Worm (Caenorhabditis elegans) whole organism, young adult: Measurements from ENCODE around the gene C02H6.3.

Source experiments
- B0261.1 ChIP-seq: sonication (generic microtip); optimal IDR thresholded peaks from 2 replicates; lab custom pipeline; 2016; ENCODE audit warnings: mild to moderate bottlenecking, missing genetic modification characterization, moderate library complexity, missing compliant biosample characterization
- F52B5.7 ChIP-seq: sonication (generic microtip); optimal IDR thresholded peaks from 2 replicates; lab custom pipeline; 2016; ENCODE audit warnings: mild to moderate bottlenecking, missing genetic modification characterization, missing compliant biosample characterization
- ama-1 ChIP-seq, 3 experiments: fragments of 150-350 bp in 1 of 3; sonication (generic microtip) in 2 of 3; optimal IDR thresholded peaks; 2 replicates each; lab custom pipeline; 2014 to 2018; ENCODE audit warnings: missing biosample characterization in 2 of 3, missing genetic modification characterization in 2 of 3, missing genetic modification reagents in 2 of 3
- attf-5 ChIP-seq: fragments of 200-800 bp; sonication (Bioruptor generic); optimal IDR thresholded peaks from 2 replicates; lab custom pipeline; 2018; ENCODE audit warnings: mild to moderate bottlenecking, missing genetic modification characterization, missing compliant biosample characterization
- ceh-79 ChIP-seq: sonication (generic microtip); optimal IDR thresholded peaks from 2 replicates; lab custom pipeline; 2017; ENCODE audit warnings: mild to moderate bottlenecking, missing genetic modification characterization, missing compliant biosample characterization
- him-1 ChIP-seq: sonication (generic microtip); optimal IDR thresholded peaks from 2 replicates; lab custom pipeline; 2016; ENCODE audit warnings: missing genotype, missing genetic modification reagents, missing genetic modification characterization, missing compliant biosample characterization
- lag-1 ChIP-seq: fragments of 200-800 bp; sonication (Bioruptor generic); IDR thresholded peaks from 2 replicates; pipeline ENCODE4 v1.3.6; 2022; ENCODE audit warnings: missing genetic modification reagents, missing genetic modification characterization, missing compliant biosample characterization
- lir-1 ChIP-seq: fragments of 200-800 bp; sonication (Bioruptor generic); conservative IDR thresholded peaks from 2 replicates; pipeline ENCODE4 v1.3.6; 2022; ENCODE audit warnings: missing genetic modification reagents, missing genetic modification characterization, missing compliant biosample characterization
- mes-4 ChIP-seq: sonication (generic microtip); optimal IDR thresholded peaks from 2 replicates; lab custom pipeline; 2016; ENCODE audit warnings: missing genotype, missing genetic modification characterization, missing compliant biosample characterization
- pha-4 ChIP-seq: fragments of 150-350 bp; sonication (generic microtip); optimal IDR thresholded peaks from 2 replicates; lab custom pipeline; 2014; ENCODE audit warnings: missing biosample characterization, missing genetic modification reagents, missing genetic modification characterization
- repo-1 ChIP-seq: sonication (generic microtip); optimal IDR thresholded peaks from 2 replicates; lab custom pipeline; 2017; ENCODE audit warnings: mild to moderate bottlenecking, missing genetic modification characterization, missing compliant biosample characterization
- snpc-4 ChIP-seq, 5 experiments: fragments of 150-350 bp in 1 of 5; sonication (generic microtip) in 4 of 5; optimal IDR thresholded peaks; 2 replicates each; lab custom pipeline; 2014 to 2018; ENCODE audit warnings: missing genetic modification characterization in 5 of 5, missing biosample characterization in 3 of 5, antibody characterized with exemption in 2 of 5, mild to moderate bottlenecking in 2 of 5, missing compliant biosample characterization in 2 of 5, missing genotype in 2 of 5, moderate library complexity in 2 of 5, missing genetic modification reagents in 1 of 5
- unc-130 ChIP-seq: sonication (generic microtip); optimal IDR thresholded peaks from 2 replicates; lab custom pipeline; 2016; ENCODE audit warnings: missing genetic modification reagents, missing genetic modification characterization, missing compliant biosample characterization
- zfh-2 ChIP-seq: fragments of 200-800 bp; sonication (Bioruptor generic); conservative IDR thresholded peaks from 2 replicates; pipeline ENCODE4 v1.3.6; 2022; ENCODE audit warnings: missing genetic modification reagents, missing genetic modification characterization, missing compliant biosample characterization

ce11 chrV:7424336-7424735, 36.7 kb upstream of the C02H6.3 start, which contains the start of gene F18E3.10:
- no peak for TF ChIP-seq lir-1 (GFP tag; lab: Robert Waterston, UW)
- TF ChIP-seq ama-1 (optimal IDR thresholded peaks at IDR 0.05; lab: Kevin White, UChicago): no peak
- no peak for TF ChIP-seq ama-1 (GFP tag; optimal IDR thresholded peaks at IDR 0.05; lab: Kevin White, UChicago)
- TF ChIP-seq B0261.1: no peak
- no peak for TF ChIP-seq repo-1 (tag; lab: Kevin White, UChicago)
- no peak for TF ChIP-seq mes-4 (tag; lab: Kevin White, UChicago)
- no peak for TF ChIP-seq unc-130 (GFP tag; lab: Kevin White, UChicago)
- no peak for TF ChIP-seq ceh-79 (tag; lab: Kevin White, UChicago)
- no peak for TF ChIP-seq pha-4
- no peak for TF ChIP-seq attf-5 (GFP tag; lab: Kevin White, UChicago)
- TF ChIP-seq F52B5.7 (tag; lab: Kevin White, UChicago): no peak
- TF ChIP-seq him-1: no peak
- no peak for TF ChIP-seq zfh-2 (GFP tag; lab: Robert Waterston, UW)
- no peak for TF ChIP-seq snpc-4 (GFP tag; optimal IDR thresholded peaks at IDR 0.05; lab: Kevin White, UChicago)
- no peak for TF ChIP-seq snpc-4 (tag; optimal IDR thresholded peaks at IDR 0.05; lab: Kevin White, UChicago)
- TF ChIP-seq lag-1 (GFP tag; lab: Robert Waterston, UW): no peak
